Fruit fly (Drosophila melanogaster): Measurements from ENCODE around the gene CG12522.
"Not testable (repeated sequence)": the region's sequence is repeated elsewhere in the genome, so short reads cannot be mapped to it uniquely, and the experiment has no call there.

The CG12522 gene

DNA sequence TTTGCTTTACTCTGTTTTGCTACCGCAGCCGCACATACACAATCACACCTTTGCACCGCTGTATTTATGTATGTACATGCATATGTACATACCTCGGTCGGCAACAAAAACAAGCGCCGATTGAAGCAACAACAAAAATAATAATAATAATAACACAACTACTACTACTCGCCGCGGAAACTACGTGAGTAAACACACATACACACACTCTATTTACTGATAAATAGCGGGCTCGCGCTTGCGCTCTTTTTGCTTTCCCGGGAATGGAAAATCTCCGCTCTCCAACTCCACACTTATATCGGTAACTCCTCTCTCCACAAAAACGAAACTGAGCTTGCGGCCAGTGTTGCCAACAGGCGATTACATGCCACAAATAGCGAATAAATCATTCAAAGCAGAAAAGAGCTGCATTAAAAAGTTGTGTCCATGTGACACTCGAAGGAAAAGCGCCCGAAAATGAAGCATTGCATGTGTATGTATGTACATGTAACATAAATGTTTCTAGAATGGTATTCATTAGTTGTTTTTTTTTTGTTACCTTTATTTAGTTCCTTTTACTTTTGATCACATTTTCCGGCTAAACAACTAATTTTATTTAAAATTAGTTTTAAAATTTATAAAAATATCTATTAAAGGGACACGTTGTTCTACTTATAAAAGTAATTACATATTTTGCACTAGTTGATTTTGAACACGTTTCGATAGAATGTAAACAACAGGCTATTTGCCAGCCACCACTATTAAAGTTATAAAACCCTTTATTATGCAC, 10.8 kb downstream of the CG12522 start:
- TF ChIP-seq CG8478 (optimal IDR thresholded peaks at IDR 0.05): no peak
- no peak for TF ChIP-seq CTCF (optimal IDR thresholded peaks at IDR 0.05)

DNA sequence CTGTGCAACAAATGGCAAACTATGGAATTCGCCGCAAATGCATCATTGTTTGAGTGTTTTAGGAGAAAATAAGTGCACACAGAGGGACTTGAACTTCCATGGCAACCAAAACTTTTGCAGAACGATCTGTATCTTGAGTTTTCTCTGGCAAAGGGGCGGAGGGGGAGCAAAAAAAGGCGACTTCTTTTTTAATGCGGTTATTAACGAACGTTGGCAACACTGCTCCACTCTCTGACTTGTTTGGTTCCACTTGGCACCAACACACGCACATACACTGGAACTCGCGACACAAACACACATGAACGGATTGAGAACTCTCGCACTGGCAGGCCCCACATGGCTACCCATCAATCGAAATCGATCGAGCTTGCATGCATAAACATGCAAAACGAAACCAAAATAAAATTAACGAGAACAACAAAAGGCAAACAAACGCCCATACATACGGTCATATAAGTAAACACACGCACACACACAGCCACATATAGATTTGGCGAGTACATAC, 11.4 kb downstream of the CG12522 start:
- TF ChIP-seq CTCF (optimal IDR thresholded peaks at IDR 0.05) (no peak), CG8478 (optimal IDR thresholded peaks at IDR 0.05) (no peak)

DNA sequence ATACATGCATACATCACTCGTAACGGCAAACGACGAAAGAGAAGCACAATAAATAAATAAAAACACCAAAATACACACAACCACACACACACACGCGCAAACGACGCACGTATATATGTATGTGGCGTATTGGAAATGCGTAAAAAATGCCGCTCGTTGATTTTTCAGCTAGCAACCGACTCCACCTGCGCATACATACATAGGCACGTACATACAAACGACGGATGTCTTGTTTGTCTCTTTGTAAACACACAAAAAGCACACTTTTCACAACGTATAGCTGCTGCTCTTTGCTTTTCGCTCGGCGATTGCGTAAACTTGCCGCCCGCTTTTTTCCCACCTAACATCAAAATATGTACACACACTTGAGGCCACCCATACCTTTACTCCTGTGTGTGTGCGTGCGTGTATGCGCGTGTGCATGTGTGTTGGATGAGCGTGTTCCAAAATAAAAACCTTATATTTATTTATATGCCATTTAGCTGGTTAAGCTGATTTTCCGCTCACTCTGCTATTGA, 11.9 kb downstream of the CG12522 start:
- TF ChIP-seq CTCF (optimal IDR thresholded peaks at IDR 0.05): no peak
- TF ChIP-seq CG8478 (optimal IDR thresholded peaks at IDR 0.05): no peak

DNA sequence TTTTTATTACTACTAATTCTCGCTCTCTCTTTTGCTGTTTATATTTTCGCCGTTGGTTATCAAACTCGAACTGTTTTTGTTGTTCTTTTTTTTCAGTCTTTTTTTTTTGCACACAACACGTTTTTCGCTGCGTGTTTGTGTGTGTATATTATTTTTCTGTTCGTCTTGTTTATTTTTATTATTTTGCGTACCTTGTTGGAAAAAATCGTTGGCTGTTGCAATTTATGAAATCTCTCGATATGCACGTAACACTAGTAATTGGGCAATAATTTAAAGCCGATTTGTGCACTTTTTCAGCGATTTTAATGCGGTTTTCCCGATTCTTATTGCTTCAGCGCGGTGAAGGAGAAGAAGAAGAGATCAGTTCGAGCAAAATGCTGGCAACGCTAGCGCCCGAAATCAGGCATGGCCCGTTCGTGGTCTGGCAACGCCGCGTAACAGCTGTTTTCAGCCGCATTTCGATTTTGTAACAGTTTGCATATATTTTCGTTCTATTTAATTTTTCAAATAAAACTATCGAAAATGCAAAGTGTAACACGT, 12.5 kb downstream of the CG12522 start, which contains the start of the genes FoxK and mRpL2:
FoxK (minus strand) TSS at position 365 of the 540 bp plus-strand sequence.
mRpL2 (plus strand) TSS at position 429 of the 540 bp plus-strand sequence.
- TF ChIP-seq CG8478 (optimal IDR thresholded peaks at IDR 0.05) (no peak), CTCF (optimal IDR thresholded peaks at IDR 0.05) (peak; percentile 44 to 51)

DNA sequence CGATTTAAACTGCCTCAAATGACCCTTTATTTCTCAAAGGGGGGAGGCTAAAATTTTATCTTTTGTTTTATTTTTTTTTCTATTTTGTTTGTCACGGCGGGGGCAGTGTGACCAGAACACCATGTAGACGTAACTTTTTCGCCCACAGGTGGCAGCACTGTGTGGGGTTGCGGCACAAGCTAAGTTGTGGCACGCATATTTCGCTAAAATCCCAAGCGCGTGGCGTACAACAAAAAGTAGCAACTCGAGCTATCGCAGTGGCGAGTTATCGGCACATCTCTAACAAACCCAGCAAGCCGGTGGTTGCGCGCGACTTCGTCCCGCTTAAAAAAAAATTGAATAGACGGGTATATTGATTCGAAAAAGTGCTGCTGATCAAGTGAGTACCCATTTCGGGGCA, 15.1 kb downstream of the CG12522 start, which contains the start of the genes Ufd1 and NaPi-III:
Ufd1 (minus strand) TSS at position 129 of the 400 bp plus-strand sequence.
NaPi-III (plus strand) TSS at position 261 of the 400 bp plus-strand sequence.
- TF ChIP-seq CTCF (optimal IDR thresholded peaks at IDR 0.05) (peak; percentile 96), CG8478 (optimal IDR thresholded peaks at IDR 0.05) (no peak)

DNA sequence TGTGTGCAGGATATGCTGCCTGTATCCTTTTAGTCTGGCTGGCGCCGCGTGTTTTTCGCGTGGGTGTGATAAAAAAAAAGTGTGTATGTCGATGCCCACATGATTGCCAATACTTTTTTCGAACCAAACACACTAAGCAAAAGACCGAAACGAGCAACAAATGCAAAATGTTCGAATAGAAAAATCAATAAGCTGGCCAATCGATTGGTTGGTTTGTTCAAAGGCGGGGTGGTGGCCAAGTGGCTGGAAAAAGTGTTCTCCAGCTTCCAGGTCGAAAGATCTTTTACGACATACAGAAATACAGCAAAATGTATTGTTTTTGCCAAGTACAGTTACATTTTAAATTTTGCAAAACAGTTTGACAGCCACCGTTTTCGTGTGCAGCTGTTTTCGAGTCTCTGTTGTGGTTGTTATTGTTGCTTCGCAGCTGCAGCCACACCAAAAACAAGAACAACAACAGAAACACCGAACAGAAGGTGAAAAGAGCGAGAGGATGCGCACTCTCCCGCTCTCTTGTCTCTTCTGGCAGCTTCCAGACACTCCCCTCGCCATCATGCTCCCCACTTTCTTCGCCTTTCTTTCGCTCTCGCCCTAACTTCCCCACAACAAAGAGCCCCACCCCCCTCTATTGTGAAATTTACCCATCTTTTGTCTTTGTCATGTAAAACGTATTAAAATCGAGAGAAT, 15.7 kb downstream of the CG12522 start:
- no peak for TF ChIP-seq CTCF (optimal IDR thresholded peaks at IDR 0.05)
- no peak for TF ChIP-seq CG8478 (optimal IDR thresholded peaks at IDR 0.05)

DNA sequence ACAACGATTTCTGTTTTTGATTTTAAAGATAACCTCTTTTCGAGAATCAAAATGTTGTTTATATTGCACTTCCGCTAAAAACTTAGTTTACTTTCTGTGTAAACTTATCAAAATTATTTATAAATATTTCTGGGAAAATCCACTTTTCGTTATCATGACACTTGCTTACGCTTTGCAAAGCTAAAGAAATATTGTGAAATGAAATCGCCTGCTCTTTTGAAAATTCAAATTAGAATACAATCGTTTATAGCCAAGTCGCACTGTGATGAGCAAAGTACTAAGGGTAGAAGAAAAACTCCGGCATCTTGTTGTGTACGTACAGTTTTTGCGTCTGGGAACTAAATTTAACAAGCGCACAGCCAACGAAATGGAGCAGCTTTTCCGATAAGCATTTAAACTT, 16.4 kb downstream of the CG12522 start:
- TF ChIP-seq CG8478 (optimal IDR thresholded peaks at IDR 0.05): no peak

DNA sequence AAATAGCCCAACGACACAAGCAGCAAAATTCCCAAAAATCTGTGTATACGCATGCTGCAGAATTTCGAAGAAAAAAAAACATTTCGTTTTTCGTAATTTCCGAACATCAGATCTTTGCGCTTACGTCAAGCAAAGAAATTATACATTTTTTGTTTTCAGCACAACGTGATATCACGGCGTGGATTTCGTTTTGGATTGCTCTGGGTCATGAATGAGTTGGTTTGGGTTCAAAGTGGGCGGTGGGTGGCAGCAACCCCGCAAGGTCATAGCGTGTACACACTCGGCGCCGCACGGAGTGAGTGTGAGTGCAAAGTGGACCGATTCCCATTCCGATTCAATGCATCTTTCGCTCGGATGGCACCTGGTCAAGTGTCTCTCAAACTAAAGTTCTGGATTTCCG, 16.8 kb downstream of the CG12522 start:
- TF ChIP-seq CG8478 (optimal IDR thresholded peaks at IDR 0.05) (no peak), CTCF (optimal IDR thresholded peaks at IDR 0.05) (no peak)

DNA sequence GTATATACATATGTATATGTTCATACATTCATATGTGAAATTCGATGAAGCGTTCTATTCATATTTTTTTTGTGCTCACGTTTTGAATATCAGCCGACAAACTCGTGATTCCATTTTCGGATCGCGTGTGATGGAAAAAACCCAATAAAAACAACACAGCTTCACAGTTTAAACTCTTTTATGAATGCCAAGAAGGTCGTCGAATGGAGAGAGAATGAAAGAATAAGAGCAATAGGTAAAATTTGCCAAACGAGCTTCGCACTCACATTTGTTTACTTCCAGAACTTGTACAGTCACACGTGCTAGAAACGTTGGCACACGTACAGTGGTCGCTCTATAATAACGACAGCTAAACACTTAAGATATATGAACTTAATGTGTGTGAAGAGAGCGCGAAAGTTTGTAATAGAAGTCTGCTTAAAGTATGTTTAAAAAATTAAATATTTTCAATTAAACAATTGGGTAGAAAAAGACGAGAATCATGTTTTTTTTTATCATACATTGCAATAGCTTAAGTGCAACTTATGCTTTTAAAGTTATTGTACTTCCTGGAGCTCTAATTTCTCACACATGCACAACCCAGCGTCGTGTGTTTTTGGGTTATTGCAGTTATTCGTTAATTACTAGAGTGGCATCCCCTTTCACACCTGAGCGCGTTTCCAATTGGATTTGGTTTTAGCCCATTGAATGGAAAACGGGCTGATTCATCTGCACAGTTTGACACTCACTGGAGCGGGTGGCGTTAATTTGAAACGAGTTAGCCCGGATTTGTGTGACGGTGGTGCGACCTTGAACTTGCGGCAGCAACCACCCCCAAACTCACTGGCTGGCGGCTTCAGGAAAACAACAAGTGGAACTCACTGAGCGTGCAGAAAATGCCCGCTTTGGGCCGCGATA, 17.8 kb downstream of the CG12522 start:
- no peak for TF ChIP-seq CTCF (optimal IDR thresholded peaks at IDR 0.05)
- no peak for TF ChIP-seq CG8478 (optimal IDR thresholded peaks at IDR 0.05)

DNA sequence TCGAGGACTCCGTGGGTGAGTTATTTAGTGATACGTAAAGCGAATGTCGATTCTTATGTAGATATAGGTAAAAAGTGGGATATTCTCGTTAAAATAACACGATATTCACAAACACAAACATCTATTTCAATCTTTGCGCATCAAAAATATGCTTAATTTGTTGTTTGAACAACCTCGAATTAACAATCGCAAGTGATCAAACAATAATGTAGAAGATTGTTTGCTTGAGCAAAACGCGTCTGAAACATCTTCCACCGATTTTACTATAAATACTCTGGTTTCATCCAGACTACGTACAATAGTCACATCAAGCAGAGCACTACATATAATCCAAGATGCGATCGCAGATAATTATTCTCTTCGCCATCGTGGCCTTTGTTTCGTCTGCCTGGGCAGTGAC, 22.5 kb downstream of the CG12522 start, which contains the start of gene nol:
nol (plus strand) TSS at position 301 of the 400 bp plus-strand sequence.
- no peak for TF ChIP-seq CTCF (optimal IDR thresholded peaks at IDR 0.05)
- TF ChIP-seq CG8478 (optimal IDR thresholded peaks at IDR 0.05): no peak

DNA sequence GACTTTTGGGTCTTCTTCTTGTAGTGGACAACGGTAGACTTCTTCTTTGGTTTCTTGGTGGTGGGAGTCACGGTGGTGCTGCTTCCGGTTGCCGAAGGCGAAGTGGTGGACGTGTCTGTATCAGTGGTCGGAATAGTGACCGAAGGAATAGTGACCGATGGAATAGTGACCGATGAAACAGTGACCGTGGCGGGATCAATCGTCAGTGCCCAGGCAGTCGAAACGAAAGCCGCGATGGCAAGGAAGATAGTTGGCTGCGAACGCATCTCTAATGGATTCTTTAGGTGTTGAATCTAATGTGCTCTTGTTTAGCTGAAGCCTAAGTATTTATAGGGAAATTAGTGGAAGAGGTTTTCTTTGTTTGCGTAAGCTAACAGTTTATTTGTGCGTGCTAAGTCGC, 24.0 kb downstream of the CG12522 start, which contains the start of gene CG32074:
CG32074 (minus strand) TSS at position 268 of the 400 bp plus-strand sequence.
- TF ChIP-seq CG8478, CTCF (optimal IDR thresholded peaks at IDR 0.05): not testable (repeated sequence)

DNA sequence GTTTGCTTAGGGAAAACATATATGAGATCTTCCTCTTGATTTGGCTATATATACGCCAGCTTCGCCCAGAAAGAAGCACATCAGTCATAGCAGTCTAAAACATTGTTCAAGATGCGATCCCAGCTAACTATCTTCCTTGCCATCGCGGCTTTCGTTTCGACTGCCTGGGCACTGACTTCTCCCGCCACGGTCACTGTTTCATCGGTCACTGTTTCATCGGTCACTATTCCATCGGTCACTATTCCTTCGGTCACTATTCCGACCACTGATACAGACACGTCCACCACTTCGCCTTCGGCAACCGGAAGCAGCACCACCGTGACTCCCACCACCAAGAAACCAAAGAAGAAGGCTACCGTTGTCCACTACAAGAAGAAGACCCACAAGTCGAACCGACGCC, 26.9 kb downstream of the CG12522 start, which contains the start of gene CG14143:
CG14143 (plus strand) TSS at position 102 of the 400 bp plus-strand sequence.
- not testable (repeated sequence) for TF ChIP-seq CG8478, CTCF (optimal IDR thresholded peaks at IDR 0.05)

DNA sequence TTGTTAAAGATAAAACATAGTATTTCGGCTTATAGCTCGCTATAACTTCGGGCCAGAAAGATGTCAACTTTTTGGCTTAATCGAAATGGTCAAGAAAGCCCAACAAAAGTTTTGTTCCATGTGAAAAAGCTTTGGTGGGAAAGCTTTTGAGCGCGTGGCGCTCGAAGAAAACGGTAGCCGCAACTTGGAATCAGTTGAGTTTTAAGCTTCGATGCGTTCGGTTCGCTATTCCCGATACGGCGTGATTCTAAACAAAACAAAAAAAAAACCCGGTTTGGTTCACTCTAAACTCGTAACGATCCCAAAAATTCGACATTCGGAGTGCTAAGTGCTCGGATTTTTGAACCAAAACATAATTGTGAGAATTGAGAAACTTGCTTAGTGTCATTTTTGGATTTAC, 27.8 kb downstream of the CG12522 start, which contains the start of gene IRSp53:
IRSp53 (plus strand) TSS at position 204 of the 400 bp plus-strand sequence.
- no peak for TF ChIP-seq CG8478 (optimal IDR thresholded peaks at IDR 0.05)
- TF ChIP-seq CTCF (optimal IDR thresholded peaks at IDR 0.05): no peak

DNA sequence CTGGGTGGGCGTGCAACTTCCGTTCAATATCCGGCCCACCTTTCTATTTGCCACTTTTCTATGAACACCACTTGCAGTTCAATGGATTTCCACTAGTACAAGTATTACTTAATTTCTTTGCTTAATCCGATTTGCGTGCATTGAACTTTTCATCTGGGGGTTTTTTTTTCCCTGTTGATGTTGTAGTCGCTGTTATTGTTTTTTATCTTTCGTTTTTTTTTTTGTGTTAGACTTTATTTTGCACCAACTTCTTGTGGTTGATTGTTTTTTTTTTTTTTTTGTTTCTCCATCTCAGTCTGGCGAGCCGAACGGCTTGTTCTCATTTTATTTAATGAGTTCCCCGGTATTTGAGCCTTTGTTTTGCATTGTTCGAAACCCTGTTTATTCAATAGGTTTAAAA, 28.3 kb downstream of the CG12522 start:
- TF ChIP-seq CTCF (optimal IDR thresholded peaks at IDR 0.05) (no peak), CG8478 (optimal IDR thresholded peaks at IDR 0.05) (no peak)

Measured in S2 (cell line).